Worm (Caenorhabditis elegans): Measurements from ENCODE around the gene Y14H12B.1.

DNA sequence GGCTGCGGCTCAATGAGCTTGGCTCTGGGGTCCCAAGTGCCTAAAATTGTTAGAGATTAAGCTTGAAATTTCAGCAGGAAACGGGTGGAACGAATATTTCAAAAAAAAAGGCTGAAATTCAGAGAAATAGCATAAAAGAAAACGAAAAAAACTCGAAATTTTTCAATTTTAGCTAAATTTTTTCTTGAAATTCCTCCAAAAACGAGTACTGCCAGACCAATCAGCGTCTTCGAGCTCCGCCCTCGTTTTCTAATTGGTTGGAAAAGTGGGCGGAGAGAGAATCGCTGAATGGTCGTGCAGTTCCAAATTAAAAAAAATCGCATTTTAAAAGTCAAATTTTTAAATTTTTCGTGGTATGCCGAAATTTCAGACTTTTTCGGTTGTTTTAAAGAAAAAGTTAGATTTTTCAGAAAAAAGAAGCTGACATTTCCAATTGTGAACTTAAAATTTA, 6.3 kb upstream of the Y14H12B.1 start, which contains the start of gene plpp-1.1:
- TF ChIP-seq him-1 (tag; optimal IDR thresholded peaks at IDR 0.05) (no peak), dao-5 (tag; optimal IDR thresholded peaks at IDR 0.05) (no peak)

Measured in whole organism, L4/young adult.